Fruit fly (Drosophila melanogaster): ENCODE measurements around the gene CG46448.
A peak's percentile ranks its signal among the peaks of the same experiment; 100 is the strongest.

CG46448 gene

DNA sequence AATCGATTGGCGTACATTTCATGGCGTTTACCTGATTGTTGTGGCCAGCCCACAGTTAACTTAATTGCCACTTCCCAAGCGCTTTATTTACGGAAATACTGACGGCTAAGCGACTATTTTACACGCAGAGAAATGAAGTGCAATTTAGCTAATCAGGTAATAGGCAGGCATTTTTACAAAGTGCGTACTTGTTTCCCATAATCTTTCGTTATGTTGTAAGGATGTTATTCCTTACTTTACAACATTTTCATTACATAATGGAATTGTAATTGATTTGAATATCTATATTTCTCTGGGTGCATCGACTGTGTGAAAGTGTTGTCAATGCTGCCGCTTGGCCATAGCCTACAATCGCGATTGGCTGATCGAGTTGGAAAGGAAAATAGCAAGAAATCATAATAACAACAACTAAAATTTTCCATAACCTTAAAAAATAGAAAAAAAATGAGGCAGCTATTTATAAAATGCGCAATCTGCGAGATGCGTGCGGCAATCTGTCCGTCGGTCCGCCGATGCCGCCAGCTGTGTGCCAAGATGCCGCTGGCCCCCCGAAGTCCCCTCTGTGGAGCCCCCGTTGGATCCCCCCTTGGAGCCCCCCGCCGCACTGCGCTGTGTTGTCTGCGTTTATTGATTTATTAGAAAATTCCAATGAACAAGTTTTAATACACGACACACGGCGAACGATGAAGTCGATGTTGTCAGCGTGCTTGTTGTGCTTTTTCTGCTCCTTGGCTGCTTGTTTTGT is 35.2 kb downstream of the CG46448 start (continued):
- TF ChIP-seq CG13775 (GFP tag; optimal IDR thresholded peaks at IDR 0.05) (no peak), CG1647 (GFP tag; optimal IDR thresholded peaks at IDR 0.05) (peak; percentile 28), Fer3 (tag; optimal IDR thresholded peaks at IDR 0.05) (peak; percentile 22), CG1529 (GFP tag; optimal IDR thresholded peaks at IDR 0.05) (peak; percentile 38), otp (GFP tag; IDR thresholded peaks at IDR 0.05) (peak; percentile 54; the same call in 1 of the 3 replicates), sd (tag; optimal IDR thresholded peaks at IDR 0.05) (peak; percentile 56), CG16863 (GFP tag; optimal IDR thresholded peaks at IDR 0.05) (peak; percentile 47), Hmx (GFP tag; optimal IDR thresholded peaks at IDR 0.05) (no peak), ftz-f1 (GFP tag; optimal IDR thresholded peaks at IDR 0.05) (no peak), CG11504 (tag; optimal IDR thresholded peaks at IDR 0.05) (peak; percentile 81), CG14050 (GFP tag; IDR thresholded peaks at IDR 0.05) (peak; percentile 48; the same call in 2 of the 3 replicates), Atf3 (GFP tag; optimal IDR thresholded peaks at IDR 0.05) (peak; percentile 38), CG6175 (GFP tag; IDR thresholded peaks at IDR 0.05) (no peak), pan (optimal IDR thresholded peaks at IDR 0.05) (no peak), pan (GFP tag; optimal IDR thresholded peaks at IDR 0.05 in 1 of 2, IDR thresholded peaks at IDR 0.05 in 1 of 2) (peak in 1 of 2 experiments; percentile 71), CG16779 (GFP tag; IDR thresholded peaks at IDR 0.05) (no peak), CG12236 (GFP tag; optimal IDR thresholded peaks at IDR 0.05) (peak; percentile 22), Oli (tag; optimal IDR thresholded peaks at IDR 0.05) (peak; percentile 63), eyg (GFP tag; optimal IDR thresholded peaks at IDR 0.05) (no peak), CG14710 (tag; optimal IDR thresholded peaks at IDR 0.05) (peak; percentile 14), Tbp (GFP tag; optimal IDR thresholded peaks at IDR 0.05) (no peak), ranshi (GFP tag; IDR thresholded peaks at IDR 0.05) (peak; percentile 57), bbx (GFP tag; IDR thresholded peaks at IDR 0.05; ENCODE audit: partially characterized antibody) (no peak), CG1832 (GFP tag; optimal IDR thresholded peaks at IDR 0.05) (no peak), H2.0 (GFP tag; IDR thresholded peaks at IDR 0.05) (peak; percentile 47), ERR (GFP tag; optimal IDR thresholded peaks at IDR 0.05) (no peak), cad (GFP tag; optimal IDR thresholded peaks at IDR 0.05) (no peak), CG7357 (GFP tag; IDR thresholded peaks at IDR 0.05) (no peak), CG1024 (GFP tag; IDR thresholded peaks at IDR 0.05) (peak; percentile 45; the same call in 1 of the 2 replicates), CG11093 (GFP tag; IDR thresholded peaks at IDR 0.05) (peak; percentile 11; the same call in 1 of the 3 replicates), lilli (GFP tag; optimal IDR thresholded peaks at IDR 0.05) (peak; percentile 56), Atf6 (GFP tag; IDR thresholded peaks at IDR 0.05) (peak; percentile 39; the same call in 1 of the 2 replicates), ap (GFP tag; IDR thresholded peaks at IDR 0.05) (0 out of 2 replicates have a peak, but pooled peaks have one; percentile 18), lola (GFP tag; optimal IDR thresholded peaks at IDR 0.05) (no peak), CG12744 (GFP tag; optimal IDR thresholded peaks at IDR 0.05) (no peak), CG15696 (tag; optimal IDR thresholded peaks at IDR 0.05) (no peak), CG8944 (GFP tag; optimal IDR thresholded peaks at IDR 0.05) (peak; percentile 35), Dip2 (GFP tag; IDR thresholded peaks at IDR 0.05) (no peak), CG18011 (GFP tag; optimal IDR thresholded peaks at IDR 0.05) (no peak), zf30C (GFP tag; optimal IDR thresholded peaks at IDR 0.05) (no peak), Ravus (GFP tag; IDR thresholded peaks at IDR 0.05) (no peak), CG8359 (GFP tag; optimal IDR thresholded peaks at IDR 0.05; ENCODE audit: borderline replicate concordance) (no peak), CG4424 (GFP tag; optimal IDR thresholded peaks at IDR 0.05) (peak; percentile 38), mld (GFP tag; IDR thresholded peaks at IDR 0.05; ENCODE audit: partially characterized antibody) (no peak), CG6683 (GFP tag; optimal IDR thresholded peaks at IDR 0.05) (no peak), CG17802 (tag; optimal IDR thresholded peaks at IDR 0.05) (no peak), grau (tag; optimal IDR thresholded peaks at IDR 0.05) (peak; percentile 57), kni (GFP tag; optimal IDR thresholded peaks at IDR 0.05) (no peak), CG9817 (tag; optimal IDR thresholded peaks at IDR 0.05) (peak; percentile 47), klu (GFP tag; IDR thresholded peaks at IDR 0.05) (no peak)

Measured in whole organism, embryonic.